Worm (Caenorhabditis elegans) whole organism, midembryonic: ENCODE measurements around the gene Y32B12C.1.

ENCODE experiments used
- T22C8.4 ChIP-seq: fragments of 200-800 bp; sonication (Bioruptor generic); IDR thresholded peaks from 2 replicates; pipeline ENCODE4 v1.3.6; 2022; ENCODE audit warnings: missing genetic modification characterization, missing compliant biosample characterization
- cog-1 ChIP-seq: sonication (generic microtip); optimal IDR thresholded peaks from 2 replicates; lab custom pipeline; 2016; ENCODE audit warnings: missing genetic modification characterization, missing compliant biosample characterization
- flt-1 ChIP-seq: fragments of 200-800 bp; sonication (Bioruptor generic); IDR thresholded peaks from 2 replicates; pipeline ENCODE4 v1.3.6; 2022; ENCODE audit warnings: missing genetic modification characterization, missing compliant biosample characterization
- klf-2 ChIP-seq: fragments of 200-800 bp; sonication (Bioruptor generic); conservative IDR thresholded peaks from 2 replicates; pipeline ENCODE4 v1.3.6; 2022; ENCODE audit warnings: missing genetic modification reagents, missing genetic modification characterization, missing compliant biosample characterization
- med-1 ChIP-seq: sonication (generic microtip); optimal IDR thresholded peaks from 2 replicates; lab custom pipeline; 2017; ENCODE audit warnings: missing genetic modification characterization, mild to moderate bottlenecking, missing compliant biosample characterization, antibody characterized with exemption, missing genetic modification reagents; ENCODE audit not compliant: insufficient read depth
- ref-1 ChIP-seq: fragments of 200-800 bp; sonication (Bioruptor generic); conservative IDR thresholded peaks from 2 replicates; pipeline ENCODE4 v1.3.6; 2022; ENCODE audit warnings: missing genetic modification reagents, missing genetic modification characterization, missing compliant biosample characterization
- tab-1 ChIP-seq: fragments of 200-800 bp; sonication (Bioruptor generic); IDR thresholded peaks from 2 replicates; pipeline ENCODE4 v1.3.6; 2022; ENCODE audit warnings: missing genetic modification characterization, missing compliant biosample characterization
- ztf-23 ChIP-seq: fragments of 200-800 bp; sonication (Bioruptor generic); IDR thresholded peaks from 2 replicates; pipeline ENCODE4 v1.3.6; 2022; ENCODE audit warnings: missing genetic modification reagents, missing genetic modification characterization, missing compliant biosample characterization
- ztf-29 ChIP-seq: fragments of 200-800 bp; sonication (Bioruptor generic); IDR thresholded peaks from 2 replicates; pipeline ENCODE4 v1.3.6; 2022; ENCODE audit warnings: missing genetic modification reagents, missing genetic modification characterization, missing compliant biosample characterization

ce11 chrV:16610094-16610493, 3.7 kb downstream of the Y32B12C.1 start:
- TF ChIP-seq ztf-23 (no peak), cog-1 (tag; lab: Kevin White, UChicago) (no peak), T22C8.4 (GFP tag; lab: Robert Waterston, UW) (no peak), tab-1 (no peak), klf-2 (GFP tag; lab: Robert Waterston, UW) (no peak), med-1 (no peak), flt-1 (GFP tag; lab: Robert Waterston, UW) (no peak), ztf-29 (GFP tag; lab: Robert Waterston, UW) (no peak), ref-1 (no peak)
